Worm (Caenorhabditis elegans) whole organism, L4 larva: ENCODE data around the gene str-182.

ENCODE experiments used
- F37D6.2 ChIP-seq: sonication (generic microtip); optimal IDR thresholded peaks from 2 replicates; lab custom pipeline; 2016; ENCODE audit warnings: mild to moderate bottlenecking, missing genetic modification characterization, missing compliant biosample characterization
- R02D3.7 ChIP-seq: fragments of 150-350 bp; sonication (generic microtip); optimal IDR thresholded peaks from 3 replicates; lab custom pipeline; 2014; ENCODE audit warnings: missing biosample characterization, missing genetic modification characterization
- T20F7.1 ChIP-seq: fragments of 200-800 bp; sonication (Bioruptor generic); optimal IDR thresholded peaks from 2 replicates; lab custom pipeline; 2018; ENCODE audit warnings: mild to moderate bottlenecking, missing genetic modification characterization, missing compliant biosample characterization
- aha-1 ChIP-seq: fragments of 150-350 bp; peaks from one replicate; lab custom pipeline; 2014; ENCODE audit warnings: missing biosample characterization, missing genetic modification characterization
- ama-1 ChIP-seq: fragments of 150-350 bp; optimal IDR thresholded peaks from 2 replicates; lab custom pipeline; 2014; ENCODE audit warnings: inconsistent platforms, mixed read lengths
- arid-1 ChIP-seq: fragments of 200-800 bp; sonication (Bioruptor generic); conservative IDR thresholded peaks from 2 replicates; pipeline ENCODE4 v1.3.6; 2022; ENCODE audit warnings: missing genetic modification reagents, missing genetic modification characterization, missing compliant biosample characterization
- daf-16 ChIP-seq, 3 experiments: sonication (generic microtip); optimal IDR thresholded peaks; 2 replicates each; lab custom pipeline; 2016 to 2017; ENCODE audit warnings: missing genetic modification characterization in 3 of 3, missing genetic modification reagents in 3 of 3, mild to moderate bottlenecking in 2 of 3, missing compliant biosample characterization in 2 of 3, missing biosample characterization in 1 of 3, moderate library complexity in 1 of 3
- daf-19 ChIP-seq: fragments of 200-800 bp; sonication (Bioruptor generic); conservative IDR thresholded peaks from 2 replicates; pipeline ENCODE4 v1.3.6; 2022; ENCODE audit warnings: missing genetic modification characterization, missing compliant biosample characterization
- dmd-6 ChIP-seq: fragments of 200-800 bp; sonication (Bioruptor generic); IDR thresholded peaks from 2 replicates; pipeline ENCODE4 v1.3.6; 2022; ENCODE audit warnings: missing genetic modification reagents, missing genetic modification characterization, missing compliant biosample characterization
- dmd-9 ChIP-seq: fragments of 200-800 bp; sonication (Bioruptor generic); IDR thresholded peaks from 2 replicates; pipeline ENCODE4 v1.3.6; 2022; ENCODE audit warnings: missing genetic modification reagents, missing genetic modification characterization, missing compliant biosample characterization
- dpl-1 ChIP-seq: fragments of 150-350 bp; optimal IDR thresholded peaks from 2 replicates; lab custom pipeline; 2014; ENCODE audit warnings: missing biosample characterization, missing genetic modification reagents, missing genetic modification characterization
- duxl-1 ChIP-seq: sonication (generic microtip); optimal IDR thresholded peaks from 2 replicates; lab custom pipeline; 2016; ENCODE audit warnings: mild to moderate bottlenecking, missing genetic modification characterization, moderate library complexity, missing compliant biosample characterization; ENCODE audit not compliant: poor library complexity
- dve-1 ChIP-seq: sonication (generic microtip); optimal IDR thresholded peaks from 2 replicates; lab custom pipeline; 2017; ENCODE audit warnings: antibody characterized with exemption, mild to moderate bottlenecking, missing genetic modification characterization, missing compliant biosample characterization; ENCODE audit not compliant: insufficient read depth
- egl-27 ChIP-seq: sonication (generic microtip); optimal IDR thresholded peaks from 3 replicates; lab custom pipeline; 2017; ENCODE audit warnings: missing biosample characterization, missing genetic modification reagents, missing genetic modification characterization
- hlh-11 ChIP-seq: fragments of 200-800 bp; sonication (Bioruptor generic); optimal IDR thresholded peaks from 2 replicates; lab custom pipeline; 2018; ENCODE audit warnings: mild to moderate bottlenecking, missing genetic modification characterization, missing compliant biosample characterization
- hlh-30 ChIP-seq: sonication (generic microtip); optimal IDR thresholded peaks from 2 replicates; lab custom pipeline; 2017; ENCODE audit warnings: antibody characterized with exemption, mild to moderate bottlenecking, missing genetic modification characterization, missing compliant biosample characterization; ENCODE audit not compliant: insufficient read depth
- hmg-1.1 ChIP-seq: fragments of 200-800 bp; sonication (Bioruptor generic); IDR thresholded peaks from 2 replicates; pipeline ENCODE4 v1.3.6; 2022; ENCODE audit warnings: missing genetic modification reagents, missing genetic modification characterization, missing compliant biosample characterization
- lim-7 ChIP-seq: fragments of 200-800 bp; sonication (Bioruptor generic); IDR thresholded peaks from 2 replicates; pipeline ENCODE4 v1.3.6; 2022; ENCODE audit warnings: missing genetic modification characterization, missing compliant biosample characterization
- lin-13 ChIP-seq: fragments of 150-350 bp; optimal IDR thresholded peaks from 2 replicates; lab custom pipeline; 2014; ENCODE audit warnings: missing biosample characterization, missing genetic modification reagents, missing genetic modification characterization
- lin-29 ChIP-seq: fragments of 200-800 bp; sonication (Bioruptor generic); IDR thresholded peaks from 2 replicates; pipeline ENCODE4 v1.3.6; 2022; ENCODE audit warnings: missing genetic modification reagents, missing genetic modification characterization, missing compliant biosample characterization
- lin-38 ChIP-seq: fragments of 200-800 bp; sonication (Bioruptor generic); IDR thresholded peaks from 2 replicates; pipeline ENCODE4 v1.3.6; 2022; ENCODE audit warnings: missing genetic modification reagents, missing genetic modification characterization, missing compliant biosample characterization
- lsy-2 ChIP-seq, 2 experiments: fragments of 150-350 bp in 1 of 2; sonication (generic microtip) in 1 of 2; optimal IDR thresholded peaks; 2 replicates each; lab custom pipeline; 2014 to 2017; ENCODE audit warnings: missing biosample characterization in 2 of 2, missing genetic modification characterization in 2 of 2
- madf-9 ChIP-seq: fragments of 200-800 bp; sonication (Bioruptor generic); conservative IDR thresholded peaks from 2 replicates; pipeline ENCODE4 v1.3.6; 2022; ENCODE audit warnings: missing genetic modification reagents, missing genetic modification characterization, missing compliant biosample characterization
- mdt-29 ChIP-seq: fragments of 200-800 bp; sonication (Bioruptor generic); IDR thresholded peaks from 2 replicates; pipeline ENCODE4 v1.3.6; 2022; ENCODE audit warnings: missing genetic modification reagents, missing genetic modification characterization, missing compliant biosample characterization
- mep-1 ChIP-seq: fragments of 150-350 bp; sonication (generic microtip); optimal IDR thresholded peaks from 3 replicates; lab custom pipeline; 2014; ENCODE audit warnings: missing biosample characterization, missing genetic modification characterization
- mes-2 ChIP-seq: sonication (generic microtip); optimal IDR thresholded peaks from 2 replicates; lab custom pipeline; 2016; ENCODE audit warnings: missing genotype, mild to moderate bottlenecking, missing genetic modification characterization, missing compliant biosample characterization; ENCODE audit not compliant: poor library complexity, severe bottlenecking
- nhr-102 ChIP-seq: sonication (generic microtip); optimal IDR thresholded peaks from 2 replicates; lab custom pipeline; 2016; ENCODE audit warnings: mild to moderate bottlenecking, missing genetic modification characterization, moderate library complexity, missing compliant biosample characterization
- nhr-11 ChIP-seq: fragments of 150-350 bp; optimal IDR thresholded peaks from 2 replicates; lab custom pipeline; 2014; ENCODE audit warnings: missing biosample characterization, missing genetic modification characterization
- nhr-111 ChIP-seq: fragments of 200-800 bp; sonication (Bioruptor generic); optimal IDR thresholded peaks from 2 replicates; lab custom pipeline; 2018; ENCODE audit warnings: mild to moderate bottlenecking, missing genetic modification characterization, missing compliant biosample characterization
- nhr-28 ChIP-seq: fragments of 150-350 bp; optimal IDR thresholded peaks from 2 replicates; lab custom pipeline; 2014; ENCODE audit warnings: missing biosample characterization, missing genetic modification characterization
- nhr-48 ChIP-seq: sonication (generic microtip); optimal IDR thresholded peaks from 2 replicates; lab custom pipeline; 2016; ENCODE audit warnings: mild to moderate bottlenecking, missing genetic modification characterization, missing compliant biosample characterization
- nhr-6 ChIP-seq: fragments of 150-350 bp; optimal IDR thresholded peaks from 2 replicates; lab custom pipeline; 2014; ENCODE audit warnings: missing biosample characterization, missing genetic modification characterization
- nhr-77 ChIP-seq: fragments of 150-350 bp; optimal IDR thresholded peaks from 2 replicates; lab custom pipeline; 2014; ENCODE audit warnings: missing biosample characterization, missing genetic modification characterization
- php-3 ChIP-seq: fragments of 200-800 bp; sonication (Bioruptor generic); IDR thresholded peaks from 2 replicates; pipeline ENCODE4 v1.3.6; 2022; ENCODE audit warnings: missing genetic modification reagents, missing genetic modification characterization, missing compliant biosample characterization
- pqm-1 ChIP-seq: sonication (generic microtip); optimal IDR thresholded peaks from 2 replicates; lab custom pipeline; 2017; ENCODE audit warnings: missing biosample characterization, missing genetic modification characterization
- rbr-2 ChIP-seq: sonication (generic microtip); optimal IDR thresholded peaks from 2 replicates; lab custom pipeline; 2016; ENCODE audit warnings: missing genotype, missing genetic modification characterization, missing compliant biosample characterization
- skn-1 ChIP-seq: fragments of 150-350 bp; optimal IDR thresholded peaks from 2 replicates; lab custom pipeline; 2014; ENCODE audit warnings: missing biosample characterization, missing genetic modification characterization
- spr-3 ChIP-seq: fragments of 200-800 bp; sonication (Bioruptor generic); optimal IDR thresholded peaks from 2 replicates; lab custom pipeline; 2018; ENCODE audit warnings: mild to moderate bottlenecking, missing genetic modification characterization, missing compliant biosample characterization
- zfp-3 ChIP-seq: fragments of 200-800 bp; sonication (Bioruptor generic); conservative IDR thresholded peaks from 2 replicates; pipeline ENCODE4 v1.3.6; 2022; ENCODE audit warnings: missing genetic modification reagents, missing genetic modification characterization, missing compliant biosample characterization
- ztf-11 ChIP-seq: fragments of 150-350 bp; optimal IDR thresholded peaks from 2 replicates; lab custom pipeline; 2014; ENCODE audit warnings: missing biosample characterization, missing genetic modification characterization

str-182 gene

ce11 chrV:10206502-10206901 lies 26.7 kb downstream of the str-182 start, which contains the start of gene rpc-25:
rpc-25 (minus strand) TSS chrV:10206602.
- TF ChIP-seq egl-27 (no peak), mep-1 (no peak), pqm-1 (no peak), zfp-3 (no peak), F37D6.2 (no peak)

- TF ChIP-seq mdt-29 (GFP tag; lab: Robert Waterston, UW) (no peak), egl-27 (no peak), php-3 (no peak), aha-1 (tag; lab: Kevin White, UChicago) (no peak)
These were observed 27.7 kb downstream of the str-182 start, which contains the start of gene ZK856.16 for ce11 chrV:10205483-10205882. ZK856.16 (minus strand) TSS chrV:10205583.

ce11 chrV:10204863-10205338 lies 28.3 kb downstream of the str-182 start, which contains the start of the genes ZK856.19 and ZK856.11:
ZK856.19 (minus strand) TSS chrV:10204913.
ZK856.11 (minus strand) TSS chrV:10204938.
- TF ChIP-seq dve-1 (tag; lab: Kevin White, UChicago): peak; percentile 44
- peak; percentile 40 for TF ChIP-seq nhr-48 (tag; lab: Kevin White, UChicago)
- TF ChIP-seq nhr-77 (tag; lab: Kevin White, UChicago): peak; percentile 10
- TF ChIP-seq rbr-2 (tag; lab: Kevin White, UChicago): peak; percentile 62
- TF ChIP-seq dpl-1 (GFP tag; lab: Kevin White, UChicago): peak; percentile 57
- TF ChIP-seq lin-29 (GFP tag; lab: Robert Waterston, UW): no peak
- TF ChIP-seq ztf-11 (tag; lab: Kevin White, UChicago): no peak
- TF ChIP-seq duxl-1 (tag; lab: Kevin White, UChicago): peak; percentile 74
- peak; percentile 47 for TF ChIP-seq nhr-28
- TF ChIP-seq T20F7.1 (GFP tag; lab: Kevin White, UChicago): peak; percentile 42
- peak; percentile 24 for TF ChIP-seq hlh-30 (tag; lab: Kevin White, UChicago)
- TF ChIP-seq mep-1: peak; percentile 57
- TF ChIP-seq lin-38 (GFP tag; lab: Robert Waterston, UW): peak; percentile 70
- TF ChIP-seq dmd-9 (GFP tag; lab: Robert Waterston, UW): no peak
- no peak for TF ChIP-seq spr-3 (GFP tag; lab: Kevin White, UChicago)
- TF ChIP-seq hmg-1.1 (GFP tag; lab: Robert Waterston, UW): 0 out of 2 replicates have a peak, but pooled peaks have one; percentile 23
- TF ChIP-seq madf-9: no peak
- TF ChIP-seq hlh-11 (tag; lab: Kevin White, UChicago): peak; percentile 35
- no peak for TF ChIP-seq nhr-111 (GFP tag; lab: Kevin White, UChicago)
- TF ChIP-seq daf-16 (GFP tag; optimal IDR thresholded peaks at IDR 0.05; lab: Kevin White, UChicago): no peak
- TF ChIP-seq daf-16 (tag; optimal IDR thresholded peaks at IDR 0.05; lab: Kevin White, UChicago): peak; percentile 26
- peak; percentile 59 for TF ChIP-seq nhr-6 (tag; lab: Kevin White, UChicago)
- peak; percentile 13 for TF ChIP-seq R02D3.7 (tag; lab: Kevin White, UChicago)
- TF ChIP-seq lim-7 (GFP tag; lab: Robert Waterston, UW): no peak
- peak in 1 of 2 experiments; percentile 85 for TF ChIP-seq lsy-2 (tag; optimal IDR thresholded peaks at IDR 0.05; lab: Kevin White, UChicago)
- peak; percentile 72 for TF ChIP-seq mes-2 (tag; lab: Kevin White, UChicago)
- TF ChIP-seq lin-13 (GFP tag; lab: Kevin White, UChicago): no peak
- TF ChIP-seq nhr-11 (tag; lab: Kevin White, UChicago): peak; percentile 11
- peak; percentile 42; the same call in 1 of the 2 replicates for TF ChIP-seq dmd-6 (GFP tag; lab: Robert Waterston, UW)
- peak; percentile 64 for TF ChIP-seq nhr-102
- no peak for TF ChIP-seq daf-19 (GFP tag; lab: Robert Waterston, UW)
- no peak for TF ChIP-seq skn-1 (tag; lab: Kevin White, UChicago)
- peak; percentile 37 for TF ChIP-seq ama-1 (lab: Kevin White, UChicago)
- TF ChIP-seq arid-1 (GFP tag; lab: Robert Waterston, UW): 0 out of 2 replicates have a peak, but pooled peaks have one; percentile 31
